Worm (Caenorhabditis elegans) whole organism, late embryonic: ENCODE data around the gene phlp-2.

Experiments used
- dmd-4 ChIP-seq: sonication (generic microtip); optimal IDR thresholded peaks from 2 replicates; lab custom pipeline; 2016; ENCODE audit warnings: borderline replicate concordance, missing genetic modification characterization, missing compliant biosample characterization
- eyg-1 ChIP-seq: sonication (generic microtip); optimal IDR thresholded peaks from 2 replicates; lab custom pipeline; 2016; ENCODE audit warnings: missing genotype, missing genetic modification characterization, missing compliant biosample characterization
- fax-1 ChIP-seq: sonication (generic microtip); optimal IDR thresholded peaks from 2 replicates; lab custom pipeline; 2016; ENCODE audit warnings: missing genotype, missing genetic modification characterization, missing compliant biosample characterization
- fkh-10 ChIP-seq: fragments of 150-350 bp; optimal IDR thresholded peaks from 2 replicates; lab custom pipeline; 2014; ENCODE audit warnings: missing biosample characterization, missing genetic modification reagents, missing genetic modification characterization
- hlh-30 ChIP-seq: sonication (generic microtip); optimal IDR thresholded peaks from 2 replicates; lab custom pipeline; 2017; ENCODE audit warnings: antibody characterized with exemption, missing genetic modification characterization, missing compliant biosample characterization; ENCODE audit not compliant: insufficient read depth
- lin-11 ChIP-seq: fragments of 200-800 bp; sonication (Bioruptor generic); optimal IDR thresholded peaks from 2 replicates; lab custom pipeline; 2018; ENCODE audit warnings: mild to moderate bottlenecking, missing genetic modification characterization, missing compliant biosample characterization
- pax-1 ChIP-seq: fragments of 150-350 bp; optimal IDR thresholded peaks from 2 replicates; lab custom pipeline; 2014; ENCODE audit warnings: missing biosample characterization, missing genetic modification characterization
- pha-2 ChIP-seq: sonication (generic microtip); optimal IDR thresholded peaks from 2 replicates; lab custom pipeline; 2017; ENCODE audit warnings: mild to moderate bottlenecking, missing genetic modification characterization, missing compliant biosample characterization
- pha-4 ChIP-seq: fragments of 150-350 bp; optimal IDR thresholded peaks from 2 replicates; lab custom pipeline; 2018; ENCODE audit warnings: missing biosample characterization, missing genetic modification reagents, missing genetic modification characterization
- rnt-1 ChIP-seq: sonication (generic microtip); optimal IDR thresholded peaks from 2 replicates; lab custom pipeline; 2016; ENCODE audit warnings: missing genetic modification characterization, missing compliant biosample characterization
- sox-2 ChIP-seq: fragments of 200-800 bp; sonication (Bioruptor generic); IDR thresholded peaks from 2 replicates; pipeline ENCODE4 v1.3.6; 2022; ENCODE audit warnings: missing genetic modification reagents, missing genetic modification characterization, missing compliant biosample characterization
- ttx-3 ChIP-seq: sonication (generic microtip); optimal IDR thresholded peaks from 2 replicates; lab custom pipeline; 2016; ENCODE audit warnings: missing genetic modification reagents, missing genetic modification characterization, missing compliant biosample characterization
- unc-86 ChIP-seq: sonication (generic microtip); optimal IDR thresholded peaks from 2 replicates; lab custom pipeline; 2016; ENCODE audit warnings: missing genetic modification characterization, missing compliant biosample characterization
- ztf-16 ChIP-seq: sonication (generic microtip); optimal IDR thresholded peaks from 2 replicates; lab custom pipeline; 2017; ENCODE audit warnings: missing genetic modification characterization, missing compliant biosample characterization

- TF ChIP-seq dmd-4 (tag; lab: Kevin White, UChicago) (no peak), pha-4 (tag; lab: Kevin White, UChicago) (no peak), fkh-10 (GFP tag; lab: Kevin White, UChicago) (no peak), lin-11 (tag; lab: Kevin White, UChicago) (no peak), eyg-1 (tag; lab: Kevin White, UChicago) (no peak), sox-2 (no peak), rnt-1 (no peak), pax-1 (tag; lab: Kevin White, UChicago) (no peak), ttx-3 (no peak), unc-86 (no peak), hlh-30 (tag; lab: Kevin White, UChicago) (no peak), pha-2 (no peak), fax-1 (tag; lab: Kevin White, UChicago) (no peak), ztf-16 (tag; lab: Kevin White, UChicago) (no peak)
These were observed 33.1 kb upstream of the phlp-2 start, which contains the start of the genes hrde-1 and C16C10.13 for ce11 chrIII:4176109-4176596.
